Fruit fly (Drosophila melanogaster): ENCODE data around the gene CG7102.

- TF ChIP-seq CG7368 (GFP tag; optimal IDR thresholded peaks at IDR 0.05) = no peak
- no peak for TF ChIP-seq CG11294 (GFP tag; IDR thresholded peaks at IDR 0.05)
- TF ChIP-seq eg (GFP tag; IDR thresholded peaks at IDR 0.05) = no peak
Observed at dm6 chr2L:7889029-7889428, 1.7 kb upstream of the CG7102 start, which contains the start of gene Spn28Da.

Measured in whole organism, prepupa.